Worm (Caenorhabditis elegans) whole organism, midembryonic: Measurements from ENCODE around the gene ugt-9.

Source experiments
- T22C8.4 ChIP-seq: fragments of 200-800 bp; sonication (Bioruptor generic); IDR thresholded peaks from 2 replicates; pipeline ENCODE4 v1.3.6; 2022; ENCODE audit warnings: missing genetic modification characterization, missing compliant biosample characterization
- ref-1 ChIP-seq: fragments of 200-800 bp; sonication (Bioruptor generic); conservative IDR thresholded peaks from 2 replicates; pipeline ENCODE4 v1.3.6; 2022; ENCODE audit warnings: missing genetic modification reagents, missing genetic modification characterization, missing compliant biosample characterization

DNA sequence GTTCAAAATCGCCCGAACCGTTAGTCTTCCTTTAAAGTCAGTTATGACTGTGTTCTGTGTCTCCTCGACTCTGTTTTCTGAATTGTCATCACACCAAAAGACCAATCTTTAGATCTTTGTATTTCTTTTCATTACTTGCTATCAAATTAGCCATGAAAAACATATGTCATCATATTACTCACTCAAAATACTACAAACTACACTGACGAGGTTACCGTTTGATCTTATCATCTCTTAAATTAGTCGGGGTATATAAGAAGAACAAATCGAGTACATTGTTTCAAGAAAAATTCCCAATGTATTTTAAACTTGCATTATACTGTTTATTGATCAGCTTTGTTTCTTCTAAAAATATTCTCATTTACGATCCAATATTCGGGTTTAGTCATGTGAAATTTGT lies 12.7 kb downstream of the ugt-9 start, which contains the start of gene ugt-13:
- TF ChIP-seq ref-1 (no peak), T22C8.4 (GFP tag; lab: Robert Waterston, UW) (no peak)
